Worm (Caenorhabditis elegans): ENCODE measurements around the gene F46F5.7.

Gene F46F5.7

ce11 chrII:821514-821913, 1.1 kb upstream of the F46F5.7 start, which contains the start of gene F46F5.8:
Gene F46F5.8, minus strand, starts transcription at chrII:821614.
- TF ChIP-seq zag-1 (tag; optimal IDR thresholded peaks at IDR 0.05) (no peak), unc-39 (tag; optimal IDR thresholded peaks at IDR 0.05) (no peak), blmp-1 (tag; optimal IDR thresholded peaks at IDR 0.05; ENCODE audit: insufficient read depth) (no peak), peb-1 (tag; optimal IDR thresholded peaks at IDR 0.05) (no peak), alr-1 (tag; optimal IDR thresholded peaks at IDR 0.05) (no peak), fos-1 (tag; optimal IDR thresholded peaks at IDR 0.05) (no peak), nhr-12 (tag; optimal IDR thresholded peaks at IDR 0.05) (no peak), lin-13 (GFP tag; optimal IDR thresholded peaks at IDR 0.05) (no peak), crh-2 (tag; optimal IDR thresholded peaks at IDR 0.05) (no peak), mab-5 (tag; optimal IDR thresholded peaks at IDR 0.05) (no peak), egl-27 (tag; optimal IDR thresholded peaks at IDR 0.05) (no peak), elt-1 (tag; optimal IDR thresholded peaks at IDR 0.05) (no peak), sem-4 (tag; optimal IDR thresholded peaks at IDR 0.05) (no peak), mbf-1 (tag; optimal IDR thresholded peaks at IDR 0.05) (no peak)

- TF ChIP-seq lin-13 (GFP tag; optimal IDR thresholded peaks at IDR 0.05) (no peak), nhr-237 (tag; optimal IDR thresholded peaks at IDR 0.05) (no peak)
Measured at ce11 chrII:814737-815136, 5.7 kb downstream of the F46F5.7 start, which contains the start of gene msrp-3. Gene msrp-3, minus strand, starts transcription at chrII:814837.

- no peak for TF ChIP-seq ztf-4 (tag; optimal IDR thresholded peaks at IDR 0.05)
- TF ChIP-seq nhr-10 (tag; optimal IDR thresholded peaks at IDR 0.05) = no peak
- no peak for TF ChIP-seq Y55F3AM.14 (GFP tag; optimal IDR thresholded peaks at IDR 0.05)
- TF ChIP-seq alr-1 (tag; optimal IDR thresholded peaks at IDR 0.05) = no peak
- TF ChIP-seq R02D3.7 (tag; optimal IDR thresholded peaks at IDR 0.05) = no peak
- TF ChIP-seq ztf-11 (tag; optimal IDR thresholded peaks at IDR 0.05) = no peak
- no peak for TF ChIP-seq elt-3 (tag; optimal IDR thresholded peaks at IDR 0.05)
- no peak for TF ChIP-seq nhr-11 (tag; optimal IDR thresholded peaks at IDR 0.05)
- no peak for TF ChIP-seq egl-27 (tag; optimal IDR thresholded peaks at IDR 0.05)
- TF ChIP-seq ZK546.5 (tag; optimal IDR thresholded peaks at IDR 0.05) = no peak
- no peak for TF ChIP-seq mbf-1 (tag; optimal IDR thresholded peaks at IDR 0.05)
Measured at ce11 chrII:812917-813316, 7.5 kb downstream of the F46F5.7 start, which contains the start of gene F46F5.5. Gene F46F5.5, minus strand, starts transcription at chrII:813017.

- no peak for TF ChIP-seq unc-55 (GFP tag; optimal IDR thresholded peaks at IDR 0.05)
- no peak for TF ChIP-seq ceh-16 (tag; optimal IDR thresholded peaks at IDR 0.05)
- no peak for TF ChIP-seq skn-1 (tag; optimal IDR thresholded peaks at IDR 0.05)
Measured at ce11 chrII:808457-808856, 12.0 kb downstream of the F46F5.7 start, which contains the start of gene F46F5.11. Gene F46F5.11, plus strand, starts transcription at chrII:808757.

ce11 chrII:803009-803408, 17.4 kb downstream of the F46F5.7 start, which contains the start of gene F46F5.13:
Gene F46F5.13, plus strand, starts transcription at chrII:803309.
- TF ChIP-seq ztf-1 (GFP tag; conservative IDR thresholded peaks at IDR 0.05) (no peak), C34F6.9 (tag; optimal IDR thresholded peaks at IDR 0.05) (no peak), elt-3 (tag; optimal IDR thresholded peaks at IDR 0.05) (no peak), nhr-11 (tag; optimal IDR thresholded peaks at IDR 0.05) (no peak), alr-1 (tag; optimal IDR thresholded peaks at IDR 0.05) (no peak)

- TF ChIP-seq nhr-129 (tag; optimal IDR thresholded peaks at IDR 0.05) (no peak), unc-55 (GFP tag; optimal IDR thresholded peaks at IDR 0.05) (no peak), ztf-11 (tag; optimal IDR thresholded peaks at IDR 0.05) (no peak), aly-2 (tag; optimal IDR thresholded peaks at IDR 0.05) (no peak), nhr-10 (tag; optimal IDR thresholded peaks at IDR 0.05) (no peak)
Measured at ce11 chrII:799700-800099, 20.7 kb downstream of the F46F5.7 start, which contains the start of gene F46F5.14. Gene F46F5.14, plus strand, starts transcription at chrII:800000.

- no peak for TF ChIP-seq ZK546.5 (tag; optimal IDR thresholded peaks at IDR 0.05)
- no peak for TF ChIP-seq R02D3.7 (tag; optimal IDR thresholded peaks at IDR 0.05)
- no peak for TF ChIP-seq ztf-11 (tag; optimal IDR thresholded peaks at IDR 0.05)
- no peak for TF ChIP-seq elt-1 (tag; optimal IDR thresholded peaks at IDR 0.05)
- TF ChIP-seq nhr-10 (tag; optimal IDR thresholded peaks at IDR 0.05) = no peak
- no peak for TF ChIP-seq unc-39 (tag; optimal IDR thresholded peaks at IDR 0.05)
- no peak for TF ChIP-seq unc-62 (GFP tag; optimal IDR thresholded peaks at IDR 0.05)
- TF ChIP-seq F13H6.1 (tag; optimal IDR thresholded peaks at IDR 0.05) = no peak
- TF ChIP-seq peb-1 (tag; optimal IDR thresholded peaks at IDR 0.05) = no peak
- no peak for TF ChIP-seq fos-1 (tag; optimal IDR thresholded peaks at IDR 0.05)
- TF ChIP-seq sma-9 (GFP tag; optimal IDR thresholded peaks at IDR 0.05) = no peak
- TF ChIP-seq sma-9 (tag; optimal IDR thresholded peaks at IDR 0.05) = no peak
- no peak for TF ChIP-seq nhr-77 (tag; optimal IDR thresholded peaks at IDR 0.05)
- no peak for TF ChIP-seq nhr-11 (tag; optimal IDR thresholded peaks at IDR 0.05)
- TF ChIP-seq ama-1 (optimal IDR thresholded peaks at IDR 0.05) = no peak
- no peak for TF ChIP-seq egl-27 (tag; optimal IDR thresholded peaks at IDR 0.05)
Measured at ce11 chrII:797445-797844, 23.0 kb downstream of the F46F5.7 start.
